Worm (Caenorhabditis elegans): ENCODE data around the gene Y6D1A.1.

Y6D1A.1 gene

ce11 chrII:11829920-11830319 is 6.5 kb upstream of the Y6D1A.1 start, which contains the start of gene pes-5:
Gene pes-5 (minus strand): TSS chrII:11830020.
- TF ChIP-seq aly-2 (tag; optimal IDR thresholded peaks at IDR 0.05) = no peak
- TF ChIP-seq jun-1 (tag; optimal IDR thresholded peaks at IDR 0.05) = no peak
- TF ChIP-seq sdz-12 (GFP tag; optimal IDR thresholded peaks at IDR 0.05) = no peak
- no peak for TF ChIP-seq lir-3 (tag; optimal IDR thresholded peaks at IDR 0.05)
- no peak for TF ChIP-seq daf-8 (GFP tag; IDR thresholded peaks at IDR 0.05)
- no peak for TF ChIP-seq ZK337.2 (GFP tag; IDR thresholded peaks at IDR 0.05)
- no peak for TF ChIP-seq lin-29 (GFP tag; IDR thresholded peaks at IDR 0.05)
- TF ChIP-seq mdt-29 (GFP tag; IDR thresholded peaks at IDR 0.05) = no peak
- no peak for TF ChIP-seq nhr-77 (tag; optimal IDR thresholded peaks at IDR 0.05)
- TF ChIP-seq mdl-1 (tag; optimal IDR thresholded peaks at IDR 0.05) = no peak
- TF ChIP-seq hmg-1.1 (GFP tag; IDR thresholded peaks at IDR 0.05) = no peak

ce11 chrII:11819824-11820223 is 3.6 kb downstream of the Y6D1A.1 start, which contains the start of gene Y6D1A.2:
Gene Y6D1A.2 (minus strand): TSS chrII:11819924.
- TF ChIP-seq fkh-10 (GFP tag; optimal IDR thresholded peaks at IDR 0.05) (no peak), nhr-41 (GFP tag; IDR thresholded peaks at IDR 0.05) (no peak), nhr-6 (tag; optimal IDR thresholded peaks at IDR 0.05) (no peak), zfp-3 (GFP tag; conservative IDR thresholded peaks at IDR 0.05) (no peak), lin-13 (GFP tag; optimal IDR thresholded peaks at IDR 0.05) (no peak), saeg-2 (GFP tag; IDR thresholded peaks at IDR 0.05) (no peak), spr-1 (tag; optimal IDR thresholded peaks at IDR 0.05) (no peak), unc-130 (GFP tag; optimal IDR thresholded peaks at IDR 0.05) (no peak), mes-2 (tag; optimal IDR thresholded peaks at IDR 0.05; ENCODE audit: poor library complexity, severe bottlenecking) (no peak)

DNA sequence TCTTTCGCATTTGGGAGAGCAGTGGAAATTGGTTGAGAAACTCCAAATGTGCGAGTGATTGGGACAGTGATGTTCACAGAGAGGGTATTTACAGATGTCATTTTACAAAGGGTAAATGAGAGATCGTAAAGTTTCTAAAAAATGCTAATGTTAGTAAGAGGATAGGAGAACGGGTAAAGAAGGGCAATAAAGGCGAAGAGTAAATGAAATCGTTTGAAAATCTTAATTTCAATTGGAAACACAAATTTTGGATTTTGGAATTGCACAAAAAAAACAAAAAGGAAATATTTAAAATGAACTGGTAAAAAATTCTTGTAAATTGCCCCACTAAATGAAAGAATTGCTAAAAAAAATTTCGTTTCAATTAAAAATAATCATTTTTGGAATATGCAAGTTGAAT is 6.9 kb downstream of the Y6D1A.1 start, which contains the start of gene pap-3:
TSS of gene pap-3 (minus strand) at position 101 of the 400 bp plus-strand sequence.
- no peak for TF ChIP-seq T26A8.4 (GFP tag; IDR thresholded peaks at IDR 0.05)
- TF ChIP-seq aly-2 (tag; optimal IDR thresholded peaks at IDR 0.05) = no peak
- TF ChIP-seq nhr-41 (GFP tag; IDR thresholded peaks at IDR 0.05) = no peak
- TF ChIP-seq cey-2 (tag; optimal IDR thresholded peaks at IDR 0.05; ENCODE audit: borderline replicate concordance, insufficient read depth) = no peak
- no peak for TF ChIP-seq ctbp-1 (GFP tag; IDR thresholded peaks at IDR 0.05)
- TF ChIP-seq zip-11 (GFP tag; IDR thresholded peaks at IDR 0.05) = no peak
- no peak for TF ChIP-seq mep-1 (tag; optimal IDR thresholded peaks at IDR 0.05)
- TF ChIP-seq ztf-11 (tag; optimal IDR thresholded peaks at IDR 0.05) = no peak
- TF ChIP-seq ama-1 (optimal IDR thresholded peaks at IDR 0.05) = no peak
- no peak for TF ChIP-seq set-16 (GFP tag; IDR thresholded peaks at IDR 0.05)

DNA sequence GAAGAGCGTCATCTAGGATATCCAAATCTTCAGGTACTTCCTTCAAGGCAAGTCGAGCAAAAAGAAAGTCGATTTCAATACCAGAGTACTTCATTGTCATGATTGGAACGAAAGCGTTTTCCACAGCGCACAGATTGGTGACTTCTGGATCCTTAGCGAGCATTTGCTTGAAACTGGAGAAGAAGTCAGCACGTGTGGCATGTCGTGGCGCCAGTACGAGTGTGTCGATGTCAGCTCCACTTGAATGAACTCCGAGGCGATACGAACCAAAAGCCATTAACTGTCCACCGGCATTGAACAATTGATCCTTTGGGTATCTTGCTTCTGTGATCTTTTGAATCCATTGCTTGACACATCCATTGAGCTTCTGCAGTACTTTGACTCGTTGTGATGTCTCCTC is 7.4 kb downstream of the Y6D1A.1 start:
- TF ChIP-seq zfp-2 (tag; optimal IDR thresholded peaks at IDR 0.05) = no peak
- no peak for TF ChIP-seq Y105C5A.15 (GFP tag; IDR thresholded peaks at IDR 0.05)
- no peak for TF ChIP-seq tag-97 (GFP tag; IDR thresholded peaks at IDR 0.05)
- no peak for TF ChIP-seq lin-1 (GFP tag; IDR thresholded peaks at IDR 0.05)
- TF ChIP-seq nhr-102 (tag; optimal IDR thresholded peaks at IDR 0.05) = no peak
- no peak for TF ChIP-seq nhr-77 (tag; optimal IDR thresholded peaks at IDR 0.05)
- no peak for TF ChIP-seq lin-39 (tag; optimal IDR thresholded peaks at IDR 0.05)
- no peak for TF ChIP-seq dve-1 (tag; optimal IDR thresholded peaks at IDR 0.05; ENCODE audit: insufficient read depth)
- no peak for TF ChIP-seq madf-5 (GFP tag; IDR thresholded peaks at IDR 0.05)
- peak in 1 of 2 experiments; percentile 98 for TF ChIP-seq unc-62 (GFP tag; optimal IDR thresholded peaks at IDR 0.05 in 1 of 2)
- no peak for TF ChIP-seq unc-62 (tag; optimal IDR thresholded peaks at IDR 0.05)
- no peak for TF ChIP-seq D1046.2 (GFP tag; IDR thresholded peaks at IDR 0.05)
- TF ChIP-seq nhr-25 (tag; optimal IDR thresholded peaks at IDR 0.05; ENCODE audit: borderline replicate concordance, insufficient read depth) = no peak
- TF ChIP-seq ceh-28 (tag; optimal IDR thresholded peaks at IDR 0.05) = no peak
- peak; percentile 80 for TF ChIP-seq aha-1 (tag)
- TF ChIP-seq ctbp-1 (GFP tag; IDR thresholded peaks at IDR 0.05) = no peak
